Worm (Caenorhabditis elegans) whole organism, young adult: Measurements from ENCODE around the gene mesp-1.

Experiments
- C17E4.6 ChIP-seq: fragments of 200-800 bp; sonication (Bioruptor generic); IDR thresholded peaks from 2 replicates; pipeline ENCODE4 v1.3.6; 2022; ENCODE audit warnings: missing genetic modification reagents, missing genetic modification characterization, missing compliant biosample characterization
- F23B12.7 ChIP-seq: sonication (generic microtip); optimal IDR thresholded peaks from 2 replicates; lab custom pipeline; 2017; ENCODE audit warnings: missing genetic modification characterization, mild to moderate bottlenecking, missing compliant biosample characterization, antibody characterized with exemption, moderate library complexity; ENCODE audit not compliant: insufficient read depth
- F33H1.4 ChIP-seq: fragments of 200-800 bp; sonication (Bioruptor generic); IDR thresholded peaks from 2 replicates; pipeline ENCODE4 v1.3.6; 2022; ENCODE audit warnings: missing genetic modification reagents, missing genetic modification characterization, missing compliant biosample characterization
- F37B4.10 ChIP-seq: fragments of 200-800 bp; sonication (Bioruptor generic); IDR thresholded peaks from 2 replicates; pipeline ENCODE4 v1.3.6; 2022; ENCODE audit warnings: missing genetic modification characterization, missing compliant biosample characterization
- F39B2.1 ChIP-seq: fragments of 200-800 bp; sonication (Bioruptor generic); IDR thresholded peaks from 2 replicates; pipeline ENCODE4 v1.3.6; 2022; ENCODE audit warnings: missing genetic modification reagents, missing genetic modification characterization, missing compliant biosample characterization
- F49E8.2 ChIP-seq: sonication (generic microtip); optimal IDR thresholded peaks from 3 replicates; lab custom pipeline; 2017; ENCODE audit warnings: missing genetic modification characterization, mild to moderate bottlenecking, missing compliant biosample characterization, antibody characterized with exemption, moderate library complexity; ENCODE audit not compliant: insufficient read depth
- F57C9.4 ChIP-seq: sonication (generic microtip); optimal IDR thresholded peaks from 2 replicates; lab custom pipeline; 2017; ENCODE audit warnings: mild to moderate bottlenecking, missing genetic modification characterization, missing compliant biosample characterization
- Y56A3A.18 ChIP-seq: fragments of 200-800 bp; sonication (Bioruptor generic); IDR thresholded peaks from 2 replicates; pipeline ENCODE4 v1.3.6; 2022; ENCODE audit warnings: missing genetic modification reagents, missing genetic modification characterization, missing compliant biosample characterization
- ama-1 ChIP-seq, 3 experiments: fragments of 150-350 bp in 1 of 3; sonication (generic microtip) in 2 of 3; optimal IDR thresholded peaks; 2 replicates each; lab custom pipeline; 2014 to 2018; ENCODE audit warnings: missing biosample characterization in 2 of 3, missing genetic modification characterization in 2 of 3, missing genetic modification reagents in 2 of 3
- aptf-2 ChIP-seq: fragments of 200-800 bp; sonication (Bioruptor generic); conservative IDR thresholded peaks from 2 replicates; pipeline ENCODE4 v1.3.6; 2022; ENCODE audit warnings: missing genetic modification reagents, missing genetic modification characterization, missing compliant biosample characterization
- ccch-3 ChIP-seq: fragments of 200-800 bp; sonication (Bioruptor generic); optimal IDR thresholded peaks from 2 replicates; lab custom pipeline; 2018; ENCODE audit warnings: mild to moderate bottlenecking, missing genetic modification characterization, missing compliant biosample characterization
- cebp-1 ChIP-seq, 2 experiments: fragments of 200-800 bp in 1 of 2; sonication (Bioruptor generic) in 1 of 2; sonication (generic microtip) in 1 of 2; IDR thresholded peaks in 1 of 2; optimal IDR thresholded peaks in 1 of 2; 2 replicates each; pipeline versions ENCODE4 v1.3.6 to Lab custom; 2017 to 2022; ENCODE audit warnings: missing compliant biosample characterization in 2 of 2, missing genetic modification characterization in 2 of 2, mild to moderate bottlenecking in 1 of 2, missing genetic modification reagents in 1 of 2, moderate library complexity in 1 of 2
- cebp-2 ChIP-seq: fragments of 200-800 bp; sonication (Bioruptor generic); IDR thresholded peaks from 2 replicates; pipeline ENCODE4 v1.3.6; 2022; ENCODE audit warnings: missing genetic modification characterization, missing compliant biosample characterization
- ceh-100 ChIP-seq: fragments of 200-800 bp; sonication (Bioruptor generic); IDR thresholded peaks from 2 replicates; pipeline ENCODE4 v1.3.6; 2022; ENCODE audit warnings: missing genetic modification reagents, missing genetic modification characterization, missing compliant biosample characterization
- die-1 ChIP-seq: sonication (generic microtip); optimal IDR thresholded peaks from 2 replicates; lab custom pipeline; 2016; ENCODE audit warnings: missing genotype, mild to moderate bottlenecking, missing genetic modification characterization, missing compliant biosample characterization
- egl-44 ChIP-seq: fragments of 200-800 bp; sonication (Bioruptor generic); IDR thresholded peaks from 2 replicates; pipeline ENCODE4 v1.3.6; 2022; ENCODE audit warnings: missing genetic modification reagents, missing genetic modification characterization, missing compliant biosample characterization
- egrh-3 ChIP-seq: fragments of 200-800 bp; sonication (Bioruptor generic); IDR thresholded peaks from 2 replicates; pipeline ENCODE4 v1.3.6; 2022; ENCODE audit warnings: missing genetic modification reagents, missing genetic modification characterization, missing compliant biosample characterization
- ekl-4 ChIP-seq: fragments of 200-800 bp; sonication (Bioruptor generic); IDR thresholded peaks from 2 replicates; pipeline ENCODE4 v1.3.6; 2022; ENCODE audit warnings: missing genetic modification reagents, missing genetic modification characterization, missing compliant biosample characterization
- hlh-12 ChIP-seq: sonication (generic microtip); optimal IDR thresholded peaks from 2 replicates; lab custom pipeline; 2016; ENCODE audit warnings: missing genetic modification characterization, missing compliant biosample characterization
- hmg-1.2 ChIP-seq: fragments of 200-800 bp; sonication (Bioruptor generic); IDR thresholded peaks from 2 replicates; pipeline ENCODE4 v1.3.6; 2022; ENCODE audit warnings: missing genetic modification reagents, missing genetic modification characterization, missing compliant biosample characterization
- lin-26 ChIP-seq: fragments of 200-800 bp; sonication (Bioruptor generic); IDR thresholded peaks from 2 replicates; pipeline ENCODE4 v1.3.6; 2022; ENCODE audit warnings: missing genetic modification reagents, missing genetic modification characterization, missing compliant biosample characterization
- lir-1 ChIP-seq: fragments of 200-800 bp; sonication (Bioruptor generic); conservative IDR thresholded peaks from 2 replicates; pipeline ENCODE4 v1.3.6; 2022; ENCODE audit warnings: missing genetic modification reagents, missing genetic modification characterization, missing compliant biosample characterization
- lsy-27 ChIP-seq: sonication (generic microtip); optimal IDR thresholded peaks from 2 replicates; lab custom pipeline; 2017; ENCODE audit warnings: missing genetic modification characterization, mild to moderate bottlenecking, missing compliant biosample characterization, antibody characterized with exemption, missing genotype, borderline replicate concordance; ENCODE audit not compliant: insufficient read depth
- madf-3 ChIP-seq: fragments of 200-800 bp; sonication (Bioruptor generic); IDR thresholded peaks from 2 replicates; pipeline ENCODE4 v1.3.6; 2022; ENCODE audit warnings: missing genetic modification reagents, missing genetic modification characterization, missing compliant biosample characterization
- madf-6 ChIP-seq: fragments of 200-800 bp; sonication (Bioruptor generic); IDR thresholded peaks from 2 replicates; pipeline ENCODE4 v1.3.6; 2022; ENCODE audit warnings: missing genetic modification reagents, missing genetic modification characterization, missing compliant biosample characterization
- nfya-1 ChIP-seq: sonication (generic microtip); optimal IDR thresholded peaks from 2 replicates; lab custom pipeline; 2017; ENCODE audit warnings: antibody characterized with exemption, missing compliant biosample characterization, missing genetic modification characterization, borderline replicate concordance; ENCODE audit not compliant: insufficient read depth
- nhr-90 ChIP-seq: sonication (generic microtip); optimal IDR thresholded peaks from 2 replicates; lab custom pipeline; 2016; ENCODE audit warnings: missing genotype, mild to moderate bottlenecking, missing genetic modification characterization, missing compliant biosample characterization
- pha-4 ChIP-seq: fragments of 150-350 bp; sonication (generic microtip); optimal IDR thresholded peaks from 2 replicates; lab custom pipeline; 2014; ENCODE audit warnings: missing biosample characterization, missing genetic modification reagents, missing genetic modification characterization
- rcor-1 ChIP-seq: fragments of 200-800 bp; sonication (Bioruptor generic); IDR thresholded peaks from 2 replicates; pipeline ENCODE4 v1.3.6; 2022; ENCODE audit warnings: missing genetic modification reagents, missing genetic modification characterization, missing compliant biosample characterization
- rec-8 ChIP-seq, 2 experiments: sonication (generic microtip); optimal IDR thresholded peaks; 2 replicates each; lab custom pipeline; 2016; ENCODE audit warnings: mild to moderate bottlenecking in 2 of 2, missing genetic modification characterization in 2 of 2, missing genetic modification reagents in 2 of 2, missing genotype in 2 of 2, missing biosample characterization in 1 of 2, missing compliant biosample characterization in 1 of 2, moderate library complexity in 1 of 2
- snpc-1.1 ChIP-seq: sonication (generic microtip); optimal IDR thresholded peaks from 2 replicates; lab custom pipeline; 2017; ENCODE audit warnings: missing genetic modification characterization, mild to moderate bottlenecking, missing compliant biosample characterization, antibody characterized with exemption, moderate library complexity, missing genotype, missing genetic modification reagents; ENCODE audit not compliant: insufficient read depth
- snpc-4 ChIP-seq, 5 experiments: fragments of 150-350 bp in 1 of 5; sonication (generic microtip) in 4 of 5; optimal IDR thresholded peaks; 2 replicates each; lab custom pipeline; 2014 to 2018; ENCODE audit warnings: missing genetic modification characterization in 5 of 5, missing biosample characterization in 3 of 5, antibody characterized with exemption in 2 of 5, mild to moderate bottlenecking in 2 of 5, missing compliant biosample characterization in 2 of 5, missing genotype in 2 of 5, moderate library complexity in 2 of 5, missing genetic modification reagents in 1 of 5
- tbp1 ChIP-seq: fragments of 200-800 bp; sonication (Bioruptor generic); optimal IDR thresholded peaks from 2 replicates; lab custom pipeline; 2018; ENCODE audit warnings: mild to moderate bottlenecking, missing genetic modification characterization, missing compliant biosample characterization
- ztf-25 ChIP-seq: fragments of 200-800 bp; sonication (Bioruptor generic); IDR thresholded peaks from 2 replicates; pipeline ENCODE4 v1.3.6; 2022; ENCODE audit warnings: missing genetic modification reagents, missing genetic modification characterization, missing compliant biosample characterization

Gene mesp-1

DNA sequence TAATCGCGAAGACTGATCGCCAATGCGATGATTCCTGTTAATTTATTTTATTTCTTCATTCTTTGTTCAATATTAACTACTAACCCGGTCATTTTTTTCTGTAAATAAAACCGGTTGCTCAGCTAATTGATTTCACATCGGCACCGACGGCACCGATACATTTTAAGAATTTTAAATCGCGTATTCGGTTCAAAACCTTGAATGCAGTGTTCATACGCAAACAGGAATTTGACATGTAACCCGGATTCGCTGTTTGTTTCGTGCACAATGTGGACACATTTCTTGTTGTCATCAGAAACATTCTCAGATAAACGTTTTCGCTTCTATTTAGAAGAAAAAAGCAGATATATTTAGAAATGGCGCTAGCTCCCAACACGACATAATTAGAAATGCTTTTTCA, 846 bp downstream of the mesp-1 start (continued):
- TF ChIP-seq pha-4 (no peak), snpc-1.1 (tag; lab: Kevin White, UChicago) (no peak), aptf-2 (no peak), cebp-2 (no peak), ama-1 (optimal IDR thresholded peaks at IDR 0.05; lab: Kevin White, UChicago) (no peak), ama-1 (GFP tag; optimal IDR thresholded peaks at IDR 0.05; lab: Kevin White, UChicago) (peak in 1 of 2 experiments; percentile 15), nhr-90 (tag; lab: Kevin White, UChicago) (no peak), cebp-1 (GFP tag; IDR thresholded peaks at IDR 0.05; lab: Robert Waterston, UW) (no peak), cebp-1 (tag; optimal IDR thresholded peaks at IDR 0.05; lab: Kevin White, UChicago) (peak; percentile 13), Y56A3A.18 (GFP tag; lab: Robert Waterston, UW) (no peak), lir-1 (GFP tag; lab: Robert Waterston, UW) (no peak), lin-26 (GFP tag; lab: Robert Waterston, UW) (peak; percentile 78), hmg-1.2 (GFP tag; lab: Robert Waterston, UW) (peak; percentile 45), lsy-27 (tag; lab: Kevin White, UChicago) (no peak), egl-44 (GFP tag; lab: Robert Waterston, UW) (no peak), F57C9.4 (tag; lab: Kevin White, UChicago) (no peak), die-1 (tag; lab: Kevin White, UChicago) (peak; percentile 19), hlh-12 (tag; lab: Kevin White, UChicago) (no peak), F23B12.7 (tag; lab: Kevin White, UChicago) (no peak), madf-3 (GFP tag; lab: Robert Waterston, UW) (0 out of 2 replicates have a peak, but pooled peaks have one; percentile 58), tbp1 (peak; percentile 4), ekl-4 (GFP tag; lab: Robert Waterston, UW) (peak; percentile 51; the same call in 1 of the 2 replicates), ztf-25 (peak; percentile 86), C17E4.6 (0 out of 2 replicates have a peak, but pooled peaks have one; percentile 62)

DNA sequence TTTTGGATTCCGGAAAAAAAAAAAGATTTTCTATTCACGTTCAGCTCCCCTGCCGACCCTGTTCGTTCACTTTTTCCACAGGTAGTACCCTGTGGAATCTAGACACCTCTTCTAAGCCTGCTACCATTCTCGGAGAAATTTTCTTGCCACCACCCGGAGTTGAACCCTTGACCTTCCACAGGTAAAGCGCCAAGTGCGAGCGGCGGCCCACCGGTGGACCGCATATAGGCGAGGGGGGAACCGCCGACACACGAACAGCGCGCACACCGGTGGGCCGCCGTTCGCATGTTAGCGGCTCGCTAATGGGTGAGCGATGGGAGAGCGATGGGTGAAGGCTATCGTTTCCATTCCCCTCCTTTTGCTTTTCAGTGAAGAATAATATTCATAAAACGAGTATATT, 1.5 kb downstream of the mesp-1 start:
- peak; percentile 71; the same call in 1 of the 2 replicates for TF ChIP-seq egrh-3
- TF ChIP-seq madf-6 (GFP tag; lab: Robert Waterston, UW) = peak; percentile 5; the same call in 1 of the 2 replicates
- 0 out of 2 replicates have a peak, but pooled peaks have one; percentile 54 for TF ChIP-seq F37B4.10 (GFP tag; lab: Robert Waterston, UW)

ce11 chrIV:8501382-8501781, 2.3 kb downstream of the mesp-1 start, which contains the start of gene C28C12.1:
C28C12.1 (plus strand) TSS chrIV:8501682.
- TF ChIP-seq nfya-1 (tag; lab: Kevin White, UChicago) (no peak), rcor-1 (GFP tag; lab: Robert Waterston, UW) (no peak), F33H1.4 (GFP tag; lab: Robert Waterston, UW) (no peak), ekl-4 (GFP tag; lab: Robert Waterston, UW) (no peak), ceh-100 (GFP tag; lab: Robert Waterston, UW) (no peak), snpc-4 (GFP tag; optimal IDR thresholded peaks at IDR 0.05; lab: Kevin White, UChicago) (no peak), snpc-4 (tag; optimal IDR thresholded peaks at IDR 0.05; lab: Kevin White, UChicago) (no peak), ccch-3 (GFP tag; lab: Kevin White, UChicago) (no peak), F49E8.2 (tag; lab: Kevin White, UChicago) (no peak), F39B2.1 (no peak), rec-8 (tag; optimal IDR thresholded peaks at IDR 0.05; lab: Kevin White, UChicago) (no peak)
